Fruit fly (Drosophila melanogaster) whole organism, embryonic: Measurements from ENCODE around the gene Abcd1.

Source experiments
- CG16813 ChIP-seq: fragments of 200-800 bp; sonication (Bioruptor generic); IDR thresholded peaks from 3 replicates; pipeline ENCODE4 v1.3.6; 2022; ENCODE audit warnings: missing biosample characterization, missing genetic modification characterization; ENCODE audit not compliant: partially characterized antibody
- CG4360 ChIP-seq: fragments of 200-800 bp; sonication (Bioruptor generic); IDR thresholded peaks from 2 replicates; pipeline ENCODE4 v1.3.6; 2022; ENCODE audit warnings: missing biosample characterization, missing genetic modification characterization
- CG8089 ChIP-seq: fragments of 200-800 bp; sonication (Bioruptor generic); optimal IDR thresholded peaks from 3 replicates; lab custom pipeline; 2016; ENCODE audit warnings: missing biosample characterization, missing genetic modification characterization
- crol ChIP-seq: fragments of 200-800 bp; sonication (Bioruptor generic); IDR thresholded peaks from 2 replicates; pipeline ENCODE4 v1.3.6; 2022; ENCODE audit warnings: missing biosample characterization, missing genetic modification characterization
- grau ChIP-seq: fragments of 200-800 bp; optimal IDR thresholded peaks from 3 replicates; lab custom pipeline; 2019; ENCODE audit warnings: missing biosample characterization, mild to moderate bottlenecking, missing genetic modification characterization, moderate library complexity

dm6 chr4:165159-165558 lies 28.5 kb downstream of the Abcd1 start:
- TF ChIP-seq CG16813 (GFP tag; lab: Robert Waterston, UW) (no peak; the same call in 1 of the 3 replicates), CG4360 (GFP tag; lab: Robert Waterston, UW) (no peak), grau (tag; lab: Kevin White, UChicago) (no peak), CG8089 (GFP tag; lab: Kevin White, UChicago) (no peak), crol (no peak)
